Fruit fly (Drosophila melanogaster) whole organism, embryonic: ENCODE measurements around the gene CG43618.

ENCODE experiments used
- CG10147 ChIP-seq: fragments of 200-800 bp; sonication (Bioruptor generic); optimal IDR thresholded peaks from 2 replicates; lab custom pipeline; 2019; ENCODE audit warnings: missing biosample characterization, mild to moderate bottlenecking, missing genetic modification characterization, moderate library complexity
- CG11504 ChIP-seq: fragments of 200-800 bp; sonication (Bioruptor generic); optimal IDR thresholded peaks from 3 replicates; lab custom pipeline; 2019; ENCODE audit warnings: missing biosample characterization, mild to moderate bottlenecking, missing genetic modification characterization, moderate library complexity
- CG13287 ChIP-seq: fragments of 200-800 bp; sonication (Bioruptor generic); IDR thresholded peaks from 2 replicates; pipeline ENCODE4 v1.3.6; 2022; ENCODE audit warnings: missing biosample characterization, missing genetic modification characterization; ENCODE audit not compliant: partially characterized antibody
- CG14965 ChIP-seq: fragments of 200-800 bp; sonication (Bioruptor generic); optimal IDR thresholded peaks from 2 replicates; lab custom pipeline; 2016; ENCODE audit warnings: missing biosample characterization, missing genetic modification characterization, borderline replicate concordance
- CG15269 ChIP-seq: fragments of 200-800 bp; sonication (Bioruptor generic); optimal IDR thresholded peaks from 2 replicates; lab custom pipeline; 2018; ENCODE audit warnings: missing biosample characterization, mild to moderate bottlenecking, missing genetic modification characterization, moderate library complexity
- CG17361 ChIP-seq: fragments of 200-800 bp; sonication (Bioruptor generic); IDR thresholded peaks from 3 replicates; pipeline ENCODE4 v1.3.6; 2022; ENCODE audit warnings: missing biosample characterization, missing genetic modification characterization
- CG17385 ChIP-seq: fragments of 200-800 bp; sonication (Bioruptor generic); optimal IDR thresholded peaks from 3 replicates; lab custom pipeline; 2018; ENCODE audit warnings: missing biosample characterization, mild to moderate bottlenecking, missing genetic modification characterization
- CG2116 ChIP-seq: fragments of 200-800 bp; sonication (Bioruptor generic); optimal IDR thresholded peaks from 3 replicates; lab custom pipeline; 2018; ENCODE audit warnings: missing biosample characterization, mild to moderate bottlenecking, missing genetic modification characterization
- CG2120 ChIP-seq: fragments of 200-800 bp; sonication (Bioruptor generic); optimal IDR thresholded peaks from 3 replicates; lab custom pipeline; 2016; ENCODE audit warnings: missing biosample characterization, missing genetic modification characterization
- CG2712 ChIP-seq: fragments of 200-800 bp; optimal IDR thresholded peaks from 3 replicates; lab custom pipeline; 2019; ENCODE audit warnings: missing biosample characterization, mild to moderate bottlenecking, missing genetic modification characterization, moderate library complexity
- CG3065 ChIP-seq: fragments of 200-800 bp; sonication (Bioruptor generic); optimal IDR thresholded peaks from 2 replicates; lab custom pipeline; 2016; ENCODE audit warnings: missing biosample characterization, missing genetic modification characterization
- CG32532 ChIP-seq: fragments of 200-800 bp; sonication (Bioruptor generic); IDR thresholded peaks from 2 replicates; pipeline ENCODE4 v1.3.6; 2022; ENCODE audit warnings: missing biosample characterization, missing genetic modification characterization
- CG33213 ChIP-seq: fragments of 200-800 bp; sonication (Bioruptor generic); optimal IDR thresholded peaks from 3 replicates; lab custom pipeline; 2016; ENCODE audit warnings: missing biosample characterization, missing genetic modification characterization
- CG34224 ChIP-seq: fragments of 200-800 bp; sonication (Bioruptor generic); IDR thresholded peaks from 3 replicates; pipeline ENCODE4 v1.3.6; 2022; ENCODE audit warnings: missing biosample characterization, missing genetic modification characterization; ENCODE audit not compliant: partially characterized antibody
- CG34376 ChIP-seq: fragments of 200-800 bp; sonication (Bioruptor generic); optimal IDR thresholded peaks from 2 replicates; lab custom pipeline; 2018; ENCODE audit warnings: missing biosample characterization, mild to moderate bottlenecking, missing genetic modification characterization
- CG6272 ChIP-seq: fragments of 200-800 bp; sonication (Bioruptor generic); IDR thresholded peaks from 2 replicates; pipeline ENCODE4 v1.3.6; 2022; ENCODE audit warnings: missing biosample characterization, missing genetic modification characterization
- CG7556 ChIP-seq: fragments of 200-800 bp; sonication (Bioruptor generic); optimal IDR thresholded peaks from 2 replicates; lab custom pipeline; 2017; ENCODE audit warnings: missing biosample characterization, mild to moderate bottlenecking, missing genetic modification characterization
- CG9727 ChIP-seq: fragments of 200-800 bp; sonication (Bioruptor generic); optimal IDR thresholded peaks from 3 replicates; lab custom pipeline; 2017; ENCODE audit warnings: missing biosample characterization, mild to moderate bottlenecking, missing genetic modification characterization
- CG9932 ChIP-seq: fragments of 200-800 bp; sonication (Bioruptor generic); IDR thresholded peaks from 2 replicates; pipeline ENCODE4 v1.3.6; 2022; ENCODE audit warnings: missing biosample characterization, missing genetic modification characterization
- CTCF ChIP-seq: fragments of 200-800 bp; sonication (Bioruptor generic); optimal IDR thresholded peaks from 2 replicates; lab custom pipeline; 2017; ENCODE audit warnings: missing biosample characterization, mild to moderate bottlenecking, missing genetic modification characterization, moderate library complexity
- Camta ChIP-seq: fragments of 200-800 bp; sonication (Bioruptor generic); optimal IDR thresholded peaks from 2 replicates; lab custom pipeline; 2016; ENCODE audit warnings: missing biosample characterization, missing genetic modification characterization
- Dbx ChIP-seq: fragments of 200-800 bp; sonication (Bioruptor generic); IDR thresholded peaks from 3 replicates; pipeline ENCODE4 v1.3.6; 2022; ENCODE audit warnings: missing biosample characterization, missing genetic modification characterization
- Doc2 ChIP-seq: fragments of 200-800 bp; sonication (Bioruptor generic); IDR thresholded peaks from 2 replicates; pipeline ENCODE4 v1.3.6; 2022; ENCODE audit warnings: missing biosample characterization, missing genetic modification characterization
- Ets65A ChIP-seq: fragments of 200-800 bp; sonication (Bioruptor generic); peaks from one replicate; lab custom pipeline; 2016; ENCODE audit warnings: missing biosample characterization, missing genetic modification characterization
- Hr3 ChIP-seq: fragments of 200-800 bp; sonication (Bioruptor generic); optimal IDR thresholded peaks from 3 replicates; lab custom pipeline; 2016; ENCODE audit warnings: missing biosample characterization, missing genetic modification characterization
- MBD-R2 ChIP-seq: fragments of 200-800 bp; sonication (Bioruptor generic); IDR thresholded peaks from 2 replicates; pipeline ENCODE4 v1.3.6; 2022; ENCODE audit warnings: missing biosample characterization, missing genetic modification characterization
- NFAT ChIP-seq: fragments of 200-800 bp; sonication (Bioruptor generic); IDR thresholded peaks from 2 replicates; pipeline ENCODE4 v1.3.6; 2022; ENCODE audit warnings: missing biosample characterization, missing genetic modification characterization
- Optix ChIP-seq: fragments of 200-800 bp; sonication (Bioruptor generic); IDR thresholded peaks from 3 replicates; pipeline ENCODE4 v1.3.6; 2022; ENCODE audit warnings: missing biosample characterization, missing genetic modification characterization
- PHDP ChIP-seq: fragments of 200-800 bp; sonication (Bioruptor generic); optimal IDR thresholded peaks from 3 replicates; lab custom pipeline; 2018; ENCODE audit warnings: missing biosample characterization, mild to moderate bottlenecking, missing genetic modification characterization, moderate library complexity
- Pdp1 ChIP-seq, 2 experiments: fragments of 200-800 bp; sonication (Bioruptor generic); optimal IDR thresholded peaks; 3 replicates each; lab custom pipeline; 2016; ENCODE audit warnings: missing biosample characterization in 2 of 2, missing genetic modification characterization in 2 of 2, mild to moderate bottlenecking in 1 of 2, moderate library complexity in 1 of 2
- Scr ChIP-seq: fragments of 200-800 bp; sonication (Bioruptor generic); IDR thresholded peaks from 2 replicates; pipeline ENCODE4 v1.3.6; 2022; ENCODE audit warnings: missing biosample characterization, missing genetic modification characterization; ENCODE audit not compliant: partially characterized antibody
- Sry-δ ChIP-seq: fragments of 200-800 bp; sonication (Bioruptor generic); optimal IDR thresholded peaks from 2 replicates; lab custom pipeline; 2016; ENCODE audit warnings: missing biosample characterization, missing genetic modification characterization
- abd-A ChIP-seq: fragments of 200-800 bp; sonication (Bioruptor generic); optimal IDR thresholded peaks from 3 replicates; lab custom pipeline; 2019; ENCODE audit warnings: missing biosample characterization, mild to moderate bottlenecking, missing genetic modification characterization, moderate library complexity
- bcd ChIP-seq: fragments of 200-800 bp; sonication (Bioruptor generic); optimal IDR thresholded peaks from 2 replicates; lab custom pipeline; 2017; ENCODE audit warnings: missing biosample characterization, mild to moderate bottlenecking, missing genetic modification characterization
- dysf ChIP-seq: fragments of 200-800 bp; sonication (Bioruptor generic); IDR thresholded peaks from 3 replicates; pipeline ENCODE4 v1.3.6; 2022; ENCODE audit warnings: missing biosample characterization, missing genetic modification characterization
- en ChIP-seq: fragments of 200-800 bp; sonication (Bioruptor generic); optimal IDR thresholded peaks from 2 replicates; lab custom pipeline; 2016; ENCODE audit warnings: missing biosample characterization, missing genetic modification characterization
- gem ChIP-seq: fragments of 200-800 bp; sonication (Bioruptor generic); optimal IDR thresholded peaks from 2 replicates; lab custom pipeline; 2019; ENCODE audit warnings: missing biosample characterization, mild to moderate bottlenecking, missing genetic modification characterization, moderate library complexity
- ind ChIP-seq: fragments of 200-800 bp; sonication (Bioruptor generic); optimal IDR thresholded peaks from 3 replicates; lab custom pipeline; 2016; ENCODE audit warnings: missing biosample characterization, missing genetic modification characterization
- inv ChIP-seq: fragments of 200-800 bp; sonication (Bioruptor generic); IDR thresholded peaks from 2 replicates; pipeline ENCODE4 v1.3.6; 2022; ENCODE audit warnings: missing biosample characterization, missing genetic modification characterization; ENCODE audit not compliant: partially characterized antibody
- lilli ChIP-seq: fragments of 200-800 bp; sonication (Bioruptor generic); optimal IDR thresholded peaks from 3 replicates; lab custom pipeline; 2016; ENCODE audit warnings: missing biosample characterization, missing genetic modification characterization
- mld ChIP-seq: fragments of 200-800 bp; sonication (Bioruptor generic); IDR thresholded peaks from 3 replicates; pipeline ENCODE4 v1.3.6; 2022; ENCODE audit warnings: missing biosample characterization, missing genetic modification characterization; ENCODE audit not compliant: partially characterized antibody
- nau ChIP-seq: fragments of 200-800 bp; sonication (Bioruptor generic); optimal IDR thresholded peaks from 3 replicates; lab custom pipeline; 2017; ENCODE audit warnings: missing biosample characterization, mild to moderate bottlenecking, missing genetic modification characterization, missing genetic modification reagents
- pfk ChIP-seq: fragments of 200-800 bp; sonication (Bioruptor generic); optimal IDR thresholded peaks from 2 replicates; lab custom pipeline; 2018; ENCODE audit warnings: missing biosample characterization, mild to moderate bottlenecking, missing genetic modification characterization, moderate library complexity
- pzg ChIP-seq: fragments of 200-800 bp; sonication (Bioruptor generic); optimal IDR thresholded peaks from 3 replicates; lab custom pipeline; 2018; ENCODE audit warnings: missing biosample characterization, mild to moderate bottlenecking, missing genetic modification characterization, moderate library complexity
- row ChIP-seq: fragments of 200-800 bp; sonication (Bioruptor generic); IDR thresholded peaks from 3 replicates; pipeline ENCODE4 v1.3.6; 2022; ENCODE audit warnings: missing biosample characterization, missing genetic modification characterization
- sens ChIP-seq: fragments of 200-800 bp; sonication (Bioruptor generic); peaks from one replicate; lab custom pipeline; 2016; ENCODE audit warnings: missing biosample characterization, missing genetic modification characterization
- sob ChIP-seq: fragments of 200-800 bp; sonication (Bioruptor generic); IDR thresholded peaks from 2 replicates; pipeline ENCODE4 v1.3.6; 2022; ENCODE audit warnings: missing biosample characterization, missing genetic modification characterization
- tin ChIP-seq: fragments of 200-800 bp; sonication (Bioruptor generic); optimal IDR thresholded peaks from 3 replicates; lab custom pipeline; 2016; ENCODE audit warnings: missing biosample characterization, missing genetic modification characterization
- trem ChIP-seq: fragments of 200-800 bp; optimal IDR thresholded peaks from 3 replicates; lab custom pipeline; 2019; ENCODE audit warnings: missing biosample characterization, mild to moderate bottlenecking, missing genetic modification characterization, moderate library complexity
- usp ChIP-seq: fragments of >200 bp; optimal IDR thresholded peaks from 2 replicates; lab custom pipeline; 2017; ENCODE audit warnings: missing biosample characterization, missing genetic modification characterization
- vvl ChIP-seq: fragments of 200-800 bp; sonication (Bioruptor generic); IDR thresholded peaks from 2 replicates; pipeline ENCODE4 v1.3.6; 2022; ENCODE audit warnings: missing biosample characterization, missing genetic modification characterization

The CG43618 gene

dm6 chr3R:8032923-8033478 lies 16.0 kb upstream of the CG43618 start, which contains the start of the genes CG11035 and unc-45 (continued):
- TF ChIP-seq trem, result peak; percentile 41
- peak; percentile 59 for TF ChIP-seq CG2120 (GFP tag; lab: Kevin White, UChicago)
- TF ChIP-seq CG2116, result peak; percentile 75
- TF ChIP-seq NFAT, result no peak
- TF ChIP-seq CG9932, result peak; percentile 54; the same call in 1 of the 2 replicates
- peak; percentile 1 for TF ChIP-seq Hr3 (GFP tag; lab: Kevin White, UChicago)
- TF ChIP-seq sob, result peak; percentile 65
- no peak for TF ChIP-seq en (GFP tag; lab: Kevin White, UChicago)
- peak; percentile 83 for TF ChIP-seq CG13287 (GFP tag; lab: Robert Waterston, UW)
- TF ChIP-seq Ets65A (GFP tag; lab: Kevin White, UChicago), result peak; percentile 45
- no peak for TF ChIP-seq pfk
- TF ChIP-seq CG7556 (GFP tag; lab: Kevin White, UChicago), result peak; percentile 7
- TF ChIP-seq Scr (GFP tag; lab: Robert Waterston, UW), result peak; percentile 81
- TF ChIP-seq usp (GFP tag; lab: Kevin White, UChicago), result no peak
- peak; percentile 31 for TF ChIP-seq tin (GFP tag; lab: Kevin White, UChicago)
- no peak for TF ChIP-seq Doc2 (GFP tag; lab: Robert Waterston, UW)
- TF ChIP-seq Optix (GFP tag; lab: Robert Waterston, UW), result no peak
- 0 out of 2 replicates have a peak, but pooled peaks have one; percentile 12 for TF ChIP-seq CG6272 (GFP tag; lab: Robert Waterston, UW)
- peak; percentile 63 for TF ChIP-seq MBD-R2 (GFP tag; lab: Robert Waterston, UW)
- peak; percentile 64; the same call in 2 of the 3 replicates for TF ChIP-seq CG34224 (GFP tag; lab: Robert Waterston, UW)
- no peak for TF ChIP-seq CG3065
- TF ChIP-seq vvl (GFP tag; lab: Robert Waterston, UW), result peak; percentile 42
- TF ChIP-seq row, result peak; percentile 91
- peak; percentile 51 for TF ChIP-seq CG10147 (GFP tag; lab: Kevin White, UChicago)
- no peak for TF ChIP-seq dysf (GFP tag; lab: Robert Waterston, UW)
- TF ChIP-seq CG17361 (GFP tag; lab: Robert Waterston, UW), result peak; percentile 66
- TF ChIP-seq mld, result 0 out of 3 replicates have a peak, but pooled peaks have one; percentile 56
- TF ChIP-seq sens (GFP tag; lab: Kevin White, UChicago), result peak; percentile 87
- peak; percentile 58; the same call in 1 of the 2 replicates for TF ChIP-seq inv
- peak; percentile 61 for TF ChIP-seq gem (tag; lab: Kevin White, UChicago)
- peak; percentile 47 for TF ChIP-seq ind
- TF ChIP-seq CG11504 (tag; lab: Kevin White, UChicago), result peak; percentile 61
- TF ChIP-seq CG32532 (GFP tag; lab: Robert Waterston, UW), result peak; percentile 55
- no peak for TF ChIP-seq nau (GFP tag; lab: Kevin White, UChicago)
- TF ChIP-seq Camta (GFP tag; lab: Kevin White, UChicago), result peak; percentile 72
- TF ChIP-seq CG15269 (tag; lab: Kevin White, UChicago), result peak; percentile 22
- peak; percentile 11 for TF ChIP-seq CG33213 (GFP tag; lab: Kevin White, UChicago)
- TF ChIP-seq lilli (GFP tag; lab: Kevin White, UChicago), result peak; percentile 40
- TF ChIP-seq Dbx (GFP tag; lab: Robert Waterston, UW), result peak; percentile 41; the same call in 1 of the 3 replicates
- peak; percentile 61 for TF ChIP-seq Sry-δ
- no peak for TF ChIP-seq CG14965
- peak; percentile 25 for TF ChIP-seq bcd (GFP tag; lab: Kevin White, UChicago)
- peak; percentile 64 for TF ChIP-seq CG2712 (tag; lab: Kevin White, UChicago)
- peak; percentile 44 for TF ChIP-seq PHDP (tag; lab: Kevin White, UChicago)
- no peak for TF ChIP-seq abd-A (tag; lab: Kevin White, UChicago)
- TF ChIP-seq CG17385 (GFP tag; lab: Kevin White, UChicago), result peak; percentile 34
- peak; percentile 56 for TF ChIP-seq CG9727 (GFP tag; lab: Kevin White, UChicago)
- TF ChIP-seq Pdp1 (GFP tag; optimal IDR thresholded peaks at IDR 0.05; lab: Kevin White, UChicago), result peak; percentile 37 to 96
- no peak for TF ChIP-seq CTCF (GFP tag; lab: Kevin White, UChicago)
- TF ChIP-seq pzg (GFP tag; lab: Kevin White, UChicago), result peak; percentile 57
- TF ChIP-seq CG34376 (GFP tag; lab: Kevin White, UChicago), result peak; percentile 20
